Worm (Caenorhabditis elegans) whole organism, late embryonic: ENCODE data around the gene rml-1.

ENCODE experiments used
- C38D4.7 ChIP-seq: fragments of 200-800 bp; sonication (Bioruptor generic); optimal IDR thresholded peaks from 2 replicates; lab custom pipeline; 2018; ENCODE audit warnings: mild to moderate bottlenecking, missing genetic modification characterization, moderate library complexity, missing compliant biosample characterization
- K02D7.2 ChIP-seq: sonication (generic microtip); optimal IDR thresholded peaks from 2 replicates; lab custom pipeline; 2017; ENCODE audit warnings: mild to moderate bottlenecking, missing genetic modification characterization, missing compliant biosample characterization
- ahr-1 ChIP-seq: sonication (generic microtip); optimal IDR thresholded peaks from 2 replicates; lab custom pipeline; 2016; ENCODE audit warnings: missing genetic modification characterization, missing compliant biosample characterization
- ama-1 ChIP-seq: fragments of 150-350 bp; optimal IDR thresholded peaks from 2 replicates; lab custom pipeline; 2014
- ceh-14 ChIP-seq: sonication (generic microtip); optimal IDR thresholded peaks from 2 replicates; lab custom pipeline; 2016; ENCODE audit warnings: missing genotype, missing genetic modification characterization, missing compliant biosample characterization
- ceh-30 ChIP-seq: fragments of 150-350 bp; optimal IDR thresholded peaks from 2 replicates; lab custom pipeline; 2014; ENCODE audit warnings: missing biosample characterization, missing genetic modification characterization
- hlh-13 ChIP-seq: fragments of 200-800 bp; sonication (Bioruptor generic); optimal IDR thresholded peaks from 2 replicates; lab custom pipeline; 2018; ENCODE audit warnings: mild to moderate bottlenecking, missing genetic modification characterization, missing compliant biosample characterization
- nhr-11 ChIP-seq: fragments of 150-350 bp; optimal IDR thresholded peaks from 2 replicates; lab custom pipeline; 2014; ENCODE audit warnings: missing biosample characterization, missing genetic modification characterization
- nhr-232 ChIP-seq: sonication (generic microtip); optimal IDR thresholded peaks from 2 replicates; lab custom pipeline; 2016; ENCODE audit warnings: missing genetic modification characterization, missing compliant biosample characterization
- pag-3 ChIP-seq: sonication (generic microtip); optimal IDR thresholded peaks from 2 replicates; lab custom pipeline; 2016; ENCODE audit warnings: missing compliant biosample characterization, missing genetic modification characterization, borderline replicate concordance
- pat-9 ChIP-seq: fragments of 200-800 bp; sonication (Bioruptor generic); optimal IDR thresholded peaks from 2 replicates; lab custom pipeline; 2018; ENCODE audit warnings: mild to moderate bottlenecking, missing genetic modification characterization, moderate library complexity, missing compliant biosample characterization
- pros-1 ChIP-seq: fragments of 150-350 bp; optimal IDR thresholded peaks from 2 replicates; lab custom pipeline; 2014; ENCODE audit warnings: missing biosample characterization, missing genetic modification reagents, missing genetic modification characterization
- unc-3 ChIP-seq, 2 experiments: fragments of 200-800 bp in 1 of 2; sonication (Bioruptor generic) in 1 of 2; sonication (generic microtip) in 1 of 2; conservative IDR thresholded peaks in 1 of 2; optimal IDR thresholded peaks in 1 of 2; 2 replicates each; pipeline versions ENCODE4 v1.3.6 to Lab custom; 2016 to 2022; ENCODE audit warnings: missing compliant biosample characterization in 2 of 2, missing genetic modification characterization in 2 of 2, missing genetic modification reagents in 1 of 2

DNA sequence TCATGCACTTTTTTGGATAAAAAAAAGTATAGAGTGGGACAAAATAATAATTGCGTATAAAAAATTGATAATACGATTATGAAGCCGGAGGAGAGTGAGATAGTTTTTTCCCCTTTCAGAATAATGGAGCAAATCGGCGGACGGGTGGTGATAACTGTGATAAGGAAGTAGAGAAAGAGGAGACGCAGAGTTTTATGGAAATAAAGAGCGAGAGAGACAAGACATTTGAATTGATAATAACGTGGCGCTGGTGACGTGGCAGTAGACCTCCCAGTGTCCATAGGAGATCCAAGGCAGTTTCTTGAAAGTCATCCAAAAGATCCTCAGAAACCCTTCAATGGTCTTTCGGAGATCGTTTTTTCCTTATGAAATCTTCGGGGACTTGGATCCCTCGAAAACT lies 34.1 kb downstream of the rml-1 start:
- TF ChIP-seq pat-9 (tag; lab: Kevin White, UChicago) (no peak), pros-1 (tag; lab: Kevin White, UChicago) (no peak), ceh-30 (tag; lab: Kevin White, UChicago) (no peak), nhr-232 (tag; lab: Kevin White, UChicago) (no peak), C38D4.7 (no peak), nhr-11 (tag; lab: Kevin White, UChicago) (no peak), ceh-14 (tag; lab: Kevin White, UChicago) (no peak), K02D7.2 (tag; lab: Kevin White, UChicago) (no peak), hlh-13 (no peak), unc-3 (GFP tag; conservative IDR thresholded peaks at IDR 0.05; lab: Robert Waterston, UW) (no peak), unc-3 (tag; optimal IDR thresholded peaks at IDR 0.05; lab: Kevin White, UChicago) (no peak), pag-3 (tag; lab: Kevin White, UChicago) (no peak), ama-1 (lab: Kevin White, UChicago) (no peak), ahr-1 (tag; lab: Kevin White, UChicago) (no peak)
